Fruit fly (Drosophila melanogaster) whole organism, embryonic: Measurements from ENCODE around the gene CG4133.

Experiments used
- Bgb ChIP-seq: fragments of 200-800 bp; sonication (Bioruptor generic); IDR thresholded peaks from 2 replicates; pipeline ENCODE4 v1.3.6; 2022; ENCODE audit warnings: missing biosample characterization, missing genetic modification characterization; ENCODE audit not compliant: partially characterized antibody
- Blimp-1 ChIP-seq: fragments of 200-800 bp; sonication (Bioruptor generic); optimal IDR thresholded peaks from 3 replicates; lab custom pipeline; 2018; ENCODE audit warnings: missing biosample characterization, missing genetic modification characterization, mild to moderate bottlenecking, moderate library complexity, missing genetic modification reagents
- CG10654 ChIP-seq: fragments of 200-800 bp; sonication (Bioruptor generic); optimal IDR thresholded peaks from 2 replicates; lab custom pipeline; 2016; ENCODE audit warnings: missing biosample characterization, missing genetic modification characterization
- CG11695 ChIP-seq: fragments of 200-800 bp; sonication (Bioruptor generic); IDR thresholded peaks from 3 replicates; pipeline ENCODE4 v1.3.6; 2022; ENCODE audit warnings: missing biosample characterization, missing genetic modification characterization
- CG12299 ChIP-seq: fragments of 200-800 bp; sonication (Bioruptor generic); optimal IDR thresholded peaks from 2 replicates; lab custom pipeline; 2018; ENCODE audit warnings: missing biosample characterization, mild to moderate bottlenecking, missing genetic modification characterization
- CG12391 ChIP-seq: fragments of 200-800 bp; sonication (Bioruptor generic); optimal IDR thresholded peaks from 3 replicates; lab custom pipeline; 2018; ENCODE audit warnings: missing biosample characterization, mild to moderate bottlenecking, missing genetic modification characterization, moderate library complexity
- CG12942 ChIP-seq: fragments of 200-800 bp; sonication (Bioruptor generic); optimal IDR thresholded peaks from 3 replicates; lab custom pipeline; 2016; ENCODE audit warnings: missing biosample characterization, missing genetic modification characterization
- CG13424 ChIP-seq: fragments of 200-800 bp; sonication (Bioruptor generic); optimal IDR thresholded peaks from 2 replicates; lab custom pipeline; 2019; ENCODE audit warnings: missing biosample characterization, mild to moderate bottlenecking, missing genetic modification characterization, moderate library complexity
- CG13624 ChIP-seq: fragments of 200-800 bp; sonication (Bioruptor generic); optimal IDR thresholded peaks from 2 replicates; lab custom pipeline; 2016; ENCODE audit warnings: missing biosample characterization, missing genetic modification characterization
- CG13894 ChIP-seq: fragments of 200-800 bp; sonication (Bioruptor generic); optimal IDR thresholded peaks from 3 replicates; lab custom pipeline; 2018; ENCODE audit warnings: missing biosample characterization, mild to moderate bottlenecking, missing genetic modification characterization, moderate library complexity
- CG15514 ChIP-seq: fragments of 200-800 bp; sonication (Bioruptor generic); optimal IDR thresholded peaks from 3 replicates; lab custom pipeline; 2017; ENCODE audit warnings: missing biosample characterization, missing genetic modification characterization, mild to moderate bottlenecking, moderate library complexity, missing genetic modification reagents
- CG15601 ChIP-seq: fragments of 200-800 bp; sonication (Bioruptor generic); optimal IDR thresholded peaks from 3 replicates; lab custom pipeline; 2019; ENCODE audit warnings: missing biosample characterization, mild to moderate bottlenecking, missing genetic modification characterization, moderate library complexity
- CG1603 ChIP-seq: fragments of 200-800 bp; sonication (Bioruptor generic); optimal IDR thresholded peaks from 2 replicates; lab custom pipeline; 2019; ENCODE audit warnings: missing biosample characterization, mild to moderate bottlenecking, missing genetic modification characterization, moderate library complexity
- CG16779 ChIP-seq: fragments of 200-800 bp; sonication (Bioruptor generic); IDR thresholded peaks from 2 replicates; pipeline ENCODE4 v1.3.6; 2022; ENCODE audit warnings: missing biosample characterization, missing genetic modification characterization
- CG16813 ChIP-seq: fragments of 200-800 bp; sonication (Bioruptor generic); IDR thresholded peaks from 3 replicates; pipeline ENCODE4 v1.3.6; 2022; ENCODE audit warnings: missing biosample characterization, missing genetic modification characterization; ENCODE audit not compliant: partially characterized antibody
- CG18764 ChIP-seq: fragments of 200-800 bp; sonication (Bioruptor generic); optimal IDR thresholded peaks from 3 replicates; lab custom pipeline; 2016; ENCODE audit warnings: missing biosample characterization, missing genetic modification characterization
- CG31224 ChIP-seq: fragments of 200-800 bp; sonication (Bioruptor generic); IDR thresholded peaks from 2 replicates; pipeline ENCODE4 v1.3.6; 2022; ENCODE audit warnings: missing biosample characterization, missing genetic modification characterization
- CG31388 ChIP-seq: fragments of 200-800 bp; sonication (Bioruptor generic); optimal IDR thresholded peaks from 2 replicates; lab custom pipeline; 2016; ENCODE audit warnings: missing biosample characterization, missing genetic modification characterization
- CG31441 ChIP-seq: fragments of 200-800 bp; sonication (Bioruptor generic); IDR thresholded peaks from 2 replicates; pipeline ENCODE4 v1.3.6; 2022; ENCODE audit warnings: missing biosample characterization, missing genetic modification characterization
- CG6854 ChIP-seq: fragments of 200-800 bp; sonication (Bioruptor generic); optimal IDR thresholded peaks from 3 replicates; lab custom pipeline; 2017; ENCODE audit warnings: missing biosample characterization, mild to moderate bottlenecking, missing genetic modification characterization
- CG7963 ChIP-seq: fragments of 200-800 bp; sonication (Bioruptor generic); IDR thresholded peaks from 3 replicates; pipeline ENCODE4 v1.3.6; 2022; ENCODE audit warnings: missing biosample characterization, missing genetic modification characterization; ENCODE audit not compliant: partially characterized antibody
- Elba2 ChIP-seq: fragments of 200-800 bp; sonication (Bioruptor generic); optimal IDR thresholded peaks from 3 replicates; lab custom pipeline; 2016; ENCODE audit warnings: missing biosample characterization, missing genetic modification characterization
- Ets65A ChIP-seq: fragments of 200-800 bp; sonication (Bioruptor generic); peaks from one replicate; lab custom pipeline; 2016; ENCODE audit warnings: missing biosample characterization, missing genetic modification characterization
- H15 ChIP-seq: fragments of 200-800 bp; sonication (Bioruptor generic); IDR thresholded peaks from 3 replicates; pipeline ENCODE4 v1.3.6; 2022; ENCODE audit warnings: missing biosample characterization, missing genetic modification characterization
- Hr39 ChIP-seq: fragments of >200 bp; optimal IDR thresholded peaks from 2 replicates; lab custom pipeline; 2017
- NFAT ChIP-seq: fragments of 200-800 bp; sonication (Bioruptor generic); IDR thresholded peaks from 2 replicates; pipeline ENCODE4 v1.3.6; 2022; ENCODE audit warnings: missing biosample characterization, missing genetic modification characterization
- Usf ChIP-seq: fragments of 200-800 bp; sonication (Bioruptor generic); optimal IDR thresholded peaks from 2 replicates; lab custom pipeline; 2017; ENCODE audit warnings: missing genotype, missing biosample characterization, missing genetic modification characterization
- YL-1 ChIP-seq: fragments of 200-800 bp; sonication (Bioruptor generic); optimal IDR thresholded peaks from 3 replicates; lab custom pipeline; 2017; ENCODE audit warnings: missing biosample characterization, mild to moderate bottlenecking, missing genetic modification characterization
- aop ChIP-seq: fragments of 200-800 bp; sonication (Bioruptor generic); IDR thresholded peaks from 2 replicates; pipeline ENCODE4 v1.3.6; 2022; ENCODE audit warnings: missing biosample characterization, missing genetic modification characterization
- ato ChIP-seq: fragments of 200-800 bp; sonication (Bioruptor generic); IDR thresholded peaks from 2 replicates; pipeline ENCODE4 v1.3.6; 2022; ENCODE audit warnings: missing biosample characterization, missing genetic modification characterization; ENCODE audit not compliant: partially characterized antibody
- bcd ChIP-seq: fragments of 200-800 bp; sonication (Bioruptor generic); optimal IDR thresholded peaks from 2 replicates; lab custom pipeline; 2017; ENCODE audit warnings: missing biosample characterization, mild to moderate bottlenecking, missing genetic modification characterization
- br ChIP-seq: fragments of >200 bp; optimal IDR thresholded peaks from 2 replicates; lab custom pipeline; 2017
- danr ChIP-seq: fragments of 200-800 bp; sonication (Bioruptor generic); IDR thresholded peaks from 2 replicates; pipeline ENCODE4 v1.3.6; 2022; ENCODE audit warnings: missing biosample characterization, missing genetic modification characterization
- disco-r ChIP-seq: fragments of 200-800 bp; sonication (Bioruptor generic); optimal IDR thresholded peaks from 2 replicates; lab custom pipeline; 2016; ENCODE audit warnings: missing biosample characterization, missing genetic modification characterization
- ftz-f1 ChIP-seq: fragments of 200-800 bp; sonication (Bioruptor generic); optimal IDR thresholded peaks from 2 replicates; lab custom pipeline; 2016; ENCODE audit warnings: missing biosample characterization, missing genetic modification characterization
- hbn ChIP-seq: fragments of 200-800 bp; sonication (Bioruptor generic); IDR thresholded peaks from 2 replicates; pipeline ENCODE4 v1.3.6; 2022; ENCODE audit warnings: missing biosample characterization, missing genetic modification characterization; ENCODE audit not compliant: partially characterized antibody
- ind ChIP-seq: fragments of 200-800 bp; sonication (Bioruptor generic); optimal IDR thresholded peaks from 3 replicates; lab custom pipeline; 2016; ENCODE audit warnings: missing biosample characterization, missing genetic modification characterization
- jigr1 ChIP-seq: fragments of 200-800 bp; sonication (Bioruptor generic); IDR thresholded peaks from 3 replicates; pipeline ENCODE4 v1.3.6; 2022; ENCODE audit warnings: missing biosample characterization, missing genetic modification characterization
- kah ChIP-seq: fragments of 200-800 bp; sonication (Bioruptor generic); optimal IDR thresholded peaks from 2 replicates; lab custom pipeline; 2018; ENCODE audit warnings: missing biosample characterization, mild to moderate bottlenecking, missing genetic modification characterization
- knrl ChIP-seq: fragments of 200-800 bp; sonication (Bioruptor generic); IDR thresholded peaks from 3 replicates; pipeline ENCODE4 v1.3.6; 2022; ENCODE audit warnings: missing biosample characterization, missing genetic modification characterization; ENCODE audit not compliant: partially characterized antibody
- prd ChIP-seq, 3 experiments: fragments of >200 bp in 2 of 3; fragments of 200-800 bp in 1 of 3; sonication (Bioruptor generic) in 1 of 3; optimal IDR thresholded peaks in 2 of 3; IDR thresholded peaks in 1 of 3; 2 replicates in 2 of 3; 3 replicates in 1 of 3; pipeline versions ENCODE4 v1.3.6 to Lab custom; 2017 to 2022; ENCODE audit warnings: missing biosample characterization in 1 of 3, missing genetic modification characterization in 1 of 3
- psq ChIP-seq: fragments of 200-800 bp; sonication (Bioruptor generic); optimal IDR thresholded peaks from 2 replicates; lab custom pipeline; 2017; ENCODE audit warnings: missing biosample characterization, missing genetic modification characterization
- rib ChIP-seq: fragments of 200-800 bp; sonication (Bioruptor generic); IDR thresholded peaks from 2 replicates; pipeline ENCODE4 v1.3.6; 2022; ENCODE audit warnings: missing biosample characterization, missing genetic modification characterization
- ro ChIP-seq: fragments of 200-800 bp; sonication (Bioruptor generic); IDR thresholded peaks from 2 replicates; pipeline ENCODE4 v1.3.6; 2022; ENCODE audit warnings: missing biosample characterization, missing genetic modification characterization
- scrt ChIP-seq: fragments of 200-800 bp; sonication (Bioruptor generic); optimal IDR thresholded peaks from 2 replicates; lab custom pipeline; 2018; ENCODE audit warnings: missing biosample characterization, mild to moderate bottlenecking, missing genetic modification characterization, moderate library complexity
- tll ChIP-seq, 2 experiments: fragments of 200-800 bp in 1 of 2; fragments of >200 bp in 1 of 2; sonication (Bioruptor generic) in 1 of 2; optimal IDR thresholded peaks; 2 replicates each; lab custom pipeline; 2017 to 2019; ENCODE audit warnings: missing biosample characterization in 2 of 2, missing genetic modification characterization in 2 of 2, mild to moderate bottlenecking in 1 of 2, moderate library complexity in 1 of 2
- tup ChIP-seq: fragments of 200-800 bp; sonication (Bioruptor generic); optimal IDR thresholded peaks from 2 replicates; lab custom pipeline; 2016; ENCODE audit warnings: missing biosample characterization, mild to moderate bottlenecking, missing genetic modification characterization, moderate library complexity
- z ChIP-seq: fragments of 200-800 bp; sonication (Bioruptor generic); IDR thresholded peaks from 3 replicates; pipeline ENCODE4 v1.3.6; 2022; ENCODE audit warnings: missing biosample characterization, missing genetic modification characterization

Gene CG4133

DNA sequence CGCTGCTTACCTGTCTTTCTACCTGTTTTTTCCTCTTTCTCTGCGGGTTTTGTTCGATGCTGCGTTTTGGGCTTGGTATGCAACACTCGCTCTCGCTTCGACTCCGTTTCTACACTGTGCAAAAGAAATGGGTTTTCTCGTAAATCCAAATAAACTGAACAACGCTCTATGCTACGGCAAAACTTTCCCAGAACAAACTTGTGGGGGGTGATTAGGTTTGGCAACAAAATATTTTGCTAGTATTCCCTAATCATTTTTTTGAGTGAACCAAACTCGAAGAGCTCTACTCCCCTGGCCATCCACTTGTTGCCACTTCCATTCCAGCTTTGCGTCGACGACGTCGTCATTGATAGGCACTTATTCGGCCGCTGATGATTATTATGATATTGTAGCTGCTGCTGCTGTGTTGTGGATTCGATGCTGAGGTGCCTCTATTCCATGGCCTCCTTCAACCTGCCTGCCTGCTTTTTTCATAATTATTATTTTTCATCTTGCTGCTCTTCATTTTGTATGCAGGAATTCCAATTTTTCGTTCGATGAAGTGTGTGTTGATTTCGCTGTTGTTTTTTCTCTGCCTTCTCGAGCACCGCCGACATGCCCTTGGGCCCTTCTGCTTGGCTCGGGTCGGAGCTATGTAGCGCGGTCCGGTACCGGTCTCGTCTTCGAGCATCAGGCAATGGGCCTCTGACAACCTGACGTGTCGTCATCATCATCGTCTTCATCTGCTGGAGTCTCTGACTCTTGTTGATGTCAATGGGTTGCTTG, 13.2 kb upstream of the CG4133 start (continued):
- TF ChIP-seq CG12942 (GFP tag; lab: Kevin White, UChicago) = peak; percentile 79
- peak; percentile 87 for TF ChIP-seq CG31441
- TF ChIP-seq CG31388 (GFP tag; lab: Kevin White, UChicago) = peak; percentile 43
- TF ChIP-seq scrt (GFP tag; lab: Kevin White, UChicago) = no peak
- peak; percentile 48 for TF ChIP-seq Usf (GFP tag; lab: Kevin White, UChicago)
- 0 out of 2 replicates have a peak, but pooled peaks have one; percentile 34 for TF ChIP-seq rib (GFP tag; lab: Robert Waterston, UW)
- TF ChIP-seq CG13424 (tag; lab: Kevin White, UChicago) = peak; percentile 76
- TF ChIP-seq prd (optimal IDR thresholded peaks at IDR 0.05; lab: Kevin White, UChicago) = no peak
- peak; percentile 92 for TF ChIP-seq prd (GFP tag; IDR thresholded peaks at IDR 0.05; lab: Robert Waterston, UW)
- TF ChIP-seq CG10654 (GFP tag; lab: Kevin White, UChicago) = peak; percentile 85
- no peak for TF ChIP-seq CG7963 (GFP tag; lab: Robert Waterston, UW)
- peak; percentile 13 for TF ChIP-seq Elba2 (GFP tag; lab: Kevin White, UChicago)
- TF ChIP-seq Ets65A (GFP tag; lab: Kevin White, UChicago) = peak; percentile 97
- no peak for TF ChIP-seq Hr39 (lab: Kevin White, UChicago)
- TF ChIP-seq NFAT (GFP tag; lab: Robert Waterston, UW) = no peak
- TF ChIP-seq CG18764 (GFP tag; lab: Kevin White, UChicago) = peak; percentile 66
- no peak for TF ChIP-seq br
- TF ChIP-seq aop = peak; percentile 74
- no peak for TF ChIP-seq disco-r (GFP tag; lab: Kevin White, UChicago)
- TF ChIP-seq YL-1 (GFP tag; lab: Kevin White, UChicago) = no peak
- peak; percentile 87 for TF ChIP-seq CG12391 (tag; lab: Kevin White, UChicago)
- TF ChIP-seq ind (GFP tag; lab: Kevin White, UChicago) = peak; percentile 76
- no peak for TF ChIP-seq Bgb (GFP tag; lab: Robert Waterston, UW)
- peak; percentile 59 for TF ChIP-seq tup (GFP tag; lab: Kevin White, UChicago)
- peak; percentile 48; the same call in 1 of the 2 replicates for TF ChIP-seq danr (GFP tag; lab: Robert Waterston, UW)
- TF ChIP-seq CG11695 (GFP tag; lab: Robert Waterston, UW) = peak; percentile 53; the same call in 1 of the 3 replicates
- TF ChIP-seq CG12299 = peak; percentile 10
- peak; percentile 42 for TF ChIP-seq CG6854
- peak; percentile 24 for TF ChIP-seq CG15514 (GFP tag; lab: Kevin White, UChicago)
- no peak for TF ChIP-seq CG16813 (GFP tag; lab: Robert Waterston, UW)
- peak; percentile 46; the same call in 1 of the 2 replicates for TF ChIP-seq CG31224 (GFP tag; lab: Robert Waterston, UW)
- peak; percentile 66 for TF ChIP-seq psq
- TF ChIP-seq z (GFP tag; lab: Robert Waterston, UW) = peak; percentile 22; the same call in 1 of the 3 replicates
- peak; percentile 96 for TF ChIP-seq CG1603
- peak; percentile 62; the same call in 1 of the 2 replicates for TF ChIP-seq ro (GFP tag; lab: Robert Waterston, UW)
- TF ChIP-seq H15 (GFP tag; lab: Robert Waterston, UW) = peak; percentile 86
- TF ChIP-seq hbn (GFP tag; lab: Robert Waterston, UW) = no peak
- peak; percentile 83 for TF ChIP-seq CG15601 (tag; lab: Kevin White, UChicago)
- TF ChIP-seq kah (GFP tag; lab: Kevin White, UChicago) = peak; percentile 31
- TF ChIP-seq CG13894 (tag; lab: Kevin White, UChicago) = no peak
- TF ChIP-seq tll (GFP tag; optimal IDR thresholded peaks at IDR 0.05; lab: Kevin White, UChicago) = no peak
- TF ChIP-seq CG16779 (GFP tag; lab: Robert Waterston, UW) = 0 out of 2 replicates have a peak, but pooled peaks have one; percentile 39
- TF ChIP-seq Blimp-1 (GFP tag; lab: Kevin White, UChicago) = peak; percentile 84
- TF ChIP-seq CG13624 (GFP tag; lab: Kevin White, UChicago) = no peak
- TF ChIP-seq knrl (GFP tag; lab: Robert Waterston, UW) = no peak
- TF ChIP-seq ato = no peak
- peak; percentile 70 for TF ChIP-seq bcd (GFP tag; lab: Kevin White, UChicago)
- peak; percentile 20 for TF ChIP-seq ftz-f1
- peak; percentile 64; the same call in 1 of the 3 replicates for TF ChIP-seq jigr1
